Worm (Caenorhabditis elegans) whole organism, L4 larva: ENCODE results near the gene W03H9.1.

ENCODE experiments used
- R02D3.7 ChIP-seq: fragments of 150-350 bp; sonication (generic microtip); optimal IDR thresholded peaks from 3 replicates; lab custom pipeline; 2014; ENCODE audit warnings: missing biosample characterization, missing genetic modification characterization
- Y5F2A.4 ChIP-seq: fragments of 200-800 bp; sonication (Bioruptor generic); optimal IDR thresholded peaks from 2 replicates; lab custom pipeline; 2018; ENCODE audit warnings: mild to moderate bottlenecking, missing genetic modification characterization, missing compliant biosample characterization
- dpl-1 ChIP-seq: fragments of 150-350 bp; optimal IDR thresholded peaks from 2 replicates; lab custom pipeline; 2014; ENCODE audit warnings: missing biosample characterization, missing genetic modification reagents, missing genetic modification characterization
- lin-39 ChIP-seq: fragments of 150-350 bp; optimal IDR thresholded peaks from 2 replicates; lab custom pipeline; 2014; ENCODE audit warnings: missing biosample characterization, missing genetic modification reagents, missing genetic modification characterization
- mep-1 ChIP-seq: fragments of 150-350 bp; sonication (generic microtip); optimal IDR thresholded peaks from 3 replicates; lab custom pipeline; 2014; ENCODE audit warnings: missing biosample characterization, missing genetic modification characterization
- nhr-10 ChIP-seq: fragments of 150-350 bp; optimal IDR thresholded peaks from 2 replicates; lab custom pipeline; 2014; ENCODE audit warnings: missing biosample characterization, missing genetic modification characterization
- pqm-1 ChIP-seq: sonication (generic microtip); optimal IDR thresholded peaks from 2 replicates; lab custom pipeline; 2017; ENCODE audit warnings: missing biosample characterization, missing genetic modification characterization

- no peak for TF ChIP-seq pqm-1
- no peak for TF ChIP-seq lin-39 (tag; lab: Kevin White, UChicago)
- TF ChIP-seq R02D3.7 (tag; lab: Kevin White, UChicago), result no peak
- no peak for TF ChIP-seq nhr-10 (tag; lab: Kevin White, UChicago)
- no peak for TF ChIP-seq Y5F2A.4 (GFP tag; lab: Kevin White, UChicago)
- TF ChIP-seq mep-1 (tag; lab: Kevin White, UChicago), result no peak
- TF ChIP-seq dpl-1, result no peak
These were observed 40.7 kb downstream of the W03H9.1 start, which contains the start of gene cpg-7 for ce11 chrII:14109184-14109664.
